Fruit fly (Drosophila melanogaster) whole organism, embryonic: ENCODE measurements around the gene eas.

Source experiments
- CG10431 ChIP-seq: fragments of 200-800 bp; sonication (Bioruptor generic); optimal IDR thresholded peaks from 3 replicates; lab custom pipeline; 2018; ENCODE audit warnings: missing biosample characterization, mild to moderate bottlenecking, missing genetic modification characterization
- CG10462 ChIP-seq: fragments of 200-800 bp; sonication (Bioruptor generic); optimal IDR thresholded peaks from 2 replicates; lab custom pipeline; 2016; ENCODE audit warnings: missing biosample characterization, missing genetic modification characterization
- CG10979 ChIP-seq: fragments of 200-800 bp; sonication (Bioruptor generic); optimal IDR thresholded peaks from 2 replicates; lab custom pipeline; 2018; ENCODE audit warnings: missing biosample characterization, mild to moderate bottlenecking, missing genetic modification characterization, moderate library complexity
- CG12071 ChIP-seq: fragments of 200-800 bp; sonication (Bioruptor generic); optimal IDR thresholded peaks from 3 replicates; lab custom pipeline; 2018; ENCODE audit warnings: missing biosample characterization, mild to moderate bottlenecking, missing genetic modification characterization
- CG12155 ChIP-seq: fragments of 200-800 bp; sonication (Bioruptor generic); optimal IDR thresholded peaks from 3 replicates; lab custom pipeline; 2016; ENCODE audit warnings: missing biosample characterization, missing genetic modification characterization
- CG14441 ChIP-seq: fragments of 200-800 bp; sonication (Bioruptor generic); IDR thresholded peaks from 2 replicates; pipeline ENCODE4 v1.3.6; 2022; ENCODE audit warnings: missing biosample characterization, missing genetic modification characterization
- CG14860 ChIP-seq: fragments of 200-800 bp; sonication (Bioruptor generic); IDR thresholded peaks from 3 replicates; pipeline ENCODE4 v1.3.6; 2022; ENCODE audit warnings: missing biosample characterization, missing genetic modification characterization; ENCODE audit not compliant: partially characterized antibody
- CG15514 ChIP-seq: fragments of 200-800 bp; sonication (Bioruptor generic); optimal IDR thresholded peaks from 3 replicates; lab custom pipeline; 2017; ENCODE audit warnings: missing biosample characterization, missing genetic modification characterization, mild to moderate bottlenecking, moderate library complexity, missing genetic modification reagents
- CG1603 ChIP-seq: fragments of 200-800 bp; sonication (Bioruptor generic); optimal IDR thresholded peaks from 2 replicates; lab custom pipeline; 2019; ENCODE audit warnings: missing biosample characterization, mild to moderate bottlenecking, missing genetic modification characterization, moderate library complexity
- CG2120 ChIP-seq: fragments of 200-800 bp; sonication (Bioruptor generic); optimal IDR thresholded peaks from 3 replicates; lab custom pipeline; 2016; ENCODE audit warnings: missing biosample characterization, missing genetic modification characterization
- CG34422 ChIP-seq: fragments of 200-800 bp; sonication (Bioruptor generic); IDR thresholded peaks from 3 replicates; pipeline ENCODE4 v1.3.6; 2022; ENCODE audit warnings: missing biosample characterization, missing genetic modification characterization
- CG3995 ChIP-seq: fragments of 200-800 bp; sonication (Bioruptor generic); optimal IDR thresholded peaks from 3 replicates; lab custom pipeline; 2016; ENCODE audit warnings: missing biosample characterization, missing genetic modification characterization
- CG4360 ChIP-seq: fragments of 200-800 bp; sonication (Bioruptor generic); IDR thresholded peaks from 2 replicates; pipeline ENCODE4 v1.3.6; 2022; ENCODE audit warnings: missing biosample characterization, missing genetic modification characterization
- CG4617 ChIP-seq: fragments of 200-800 bp; sonication (Bioruptor generic); optimal IDR thresholded peaks from 3 replicates; lab custom pipeline; 2016; ENCODE audit warnings: missing biosample characterization, missing genetic modification characterization, borderline replicate concordance
- CG7963 ChIP-seq: fragments of 200-800 bp; sonication (Bioruptor generic); IDR thresholded peaks from 3 replicates; pipeline ENCODE4 v1.3.6; 2022; ENCODE audit warnings: missing biosample characterization, missing genetic modification characterization; ENCODE audit not compliant: partially characterized antibody
- CG9437 ChIP-seq: fragments of 200-800 bp; sonication (Bioruptor generic); optimal IDR thresholded peaks from 2 replicates; lab custom pipeline; 2018; ENCODE audit warnings: missing biosample characterization, mild to moderate bottlenecking, missing genetic modification characterization
- CG9797 ChIP-seq: fragments of 200-800 bp; sonication (Bioruptor generic); optimal IDR thresholded peaks from 3 replicates; lab custom pipeline; 2018; ENCODE audit warnings: missing biosample characterization, mild to moderate bottlenecking, missing genetic modification characterization
- CoRest ChIP-seq: fragments of 200-800 bp; sonication (Bioruptor generic); optimal IDR thresholded peaks from 3 replicates; lab custom pipeline; 2018; ENCODE audit warnings: missing biosample characterization, mild to moderate bottlenecking, missing genetic modification characterization, moderate library complexity
- Dll ChIP-seq: fragments of 200-800 bp; sonication (Bioruptor generic); IDR thresholded peaks from 4 replicates; pipeline ENCODE4 v1.3.6; 2022; ENCODE audit warnings: missing biosample characterization, missing genetic modification characterization; ENCODE audit not compliant: partially characterized antibody
- Hmr ChIP-seq: fragments of 200-800 bp; sonication (Bioruptor generic); optimal IDR thresholded peaks from 3 replicates; lab custom pipeline; 2017; ENCODE audit warnings: mild to moderate bottlenecking, missing biosample characterization, missing genetic modification reagents, missing genetic modification characterization
- Lim3 ChIP-seq: fragments of 200-800 bp; sonication (Bioruptor generic); IDR thresholded peaks from 2 replicates; pipeline ENCODE4 v1.3.6; 2022; ENCODE audit warnings: missing biosample characterization, missing genetic modification characterization
- Lpt ChIP-seq: fragments of >200 bp; optimal IDR thresholded peaks from 2 replicates; lab custom pipeline; 2018; ENCODE audit warnings: missing biosample characterization, missing genetic modification characterization
- MESR4 ChIP-seq: fragments of 200-800 bp; sonication (Bioruptor generic); optimal IDR thresholded peaks from 2 replicates; lab custom pipeline; 2018; ENCODE audit warnings: missing biosample characterization, mild to moderate bottlenecking, missing genetic modification characterization, moderate library complexity
- NK7.1 ChIP-seq: fragments of 200-800 bp; sonication (Bioruptor generic); optimal IDR thresholded peaks from 3 replicates; lab custom pipeline; 2016; ENCODE audit warnings: missing biosample characterization, missing genetic modification characterization
- Nf-YC ChIP-seq: fragments of 200-800 bp; optimal IDR thresholded peaks from 3 replicates; lab custom pipeline; 2019; ENCODE audit warnings: missing biosample characterization, mild to moderate bottlenecking, missing genetic modification characterization, moderate library complexity
- Side ChIP-seq: fragments of 200-800 bp; sonication (Bioruptor generic); optimal IDR thresholded peaks from 2 replicates; lab custom pipeline; 2016; ENCODE audit warnings: missing biosample characterization, missing genetic modification characterization
- Sin3A ChIP-seq: fragments of >200 bp; optimal IDR thresholded peaks from 2 replicates; lab custom pipeline; 2018
- Trl ChIP-seq, 3 experiments: fragments of >200 bp in 2 of 3; fragments of 200-800 bp in 1 of 3; sonication (Bioruptor generic) in 1 of 3; optimal IDR thresholded peaks; 2 replicates in 1 of 3; 3 replicates in 2 of 3; lab custom pipeline; 2016 to 2017; ENCODE audit warnings: missing biosample characterization in 1 of 3, missing genetic modification characterization in 1 of 3
- Xbp1 ChIP-seq: fragments of 200-800 bp; sonication (Bioruptor generic); optimal IDR thresholded peaks from 3 replicates; lab custom pipeline; 2016; ENCODE audit warnings: missing biosample characterization, mild to moderate bottlenecking, missing genetic modification characterization
- Xrp1 ChIP-seq: fragments of 200-800 bp; sonication (Bioruptor generic); IDR thresholded peaks from 2 replicates; pipeline ENCODE4 v1.3.6; 2022; ENCODE audit warnings: missing biosample characterization, missing genetic modification characterization
- ase ChIP-seq: fragments of 200-800 bp; sonication (Bioruptor generic); IDR thresholded peaks from 3 replicates; pipeline ENCODE4 v1.3.6; 2022; ENCODE audit warnings: missing biosample characterization, missing genetic modification characterization
- ash1 ChIP-seq: fragments of 200-800 bp; sonication (Bioruptor generic); optimal IDR thresholded peaks from 2 replicates; lab custom pipeline; 2018; ENCODE audit warnings: missing biosample characterization, mild to moderate bottlenecking, missing genetic modification characterization
- bbx ChIP-seq: fragments of 200-800 bp; sonication (Bioruptor generic); IDR thresholded peaks from 2 replicates; pipeline ENCODE4 v1.3.6; 2022; ENCODE audit warnings: missing biosample characterization, missing genetic modification characterization; ENCODE audit not compliant: partially characterized antibody
- caup ChIP-seq: fragments of 200-800 bp; sonication (Bioruptor generic); optimal IDR thresholded peaks from 3 replicates; lab custom pipeline; 2017; ENCODE audit warnings: missing biosample characterization, mild to moderate bottlenecking, missing genetic modification characterization, moderate library complexity; ENCODE audit not compliant: severe bottlenecking
- ci ChIP-seq: fragments of 200-800 bp; sonication (Bioruptor generic); IDR thresholded peaks from 3 replicates; pipeline ENCODE4 v1.3.6; 2022; ENCODE audit warnings: missing biosample characterization, missing genetic modification characterization
- crp ChIP-seq, 2 experiments: fragments of 200-800 bp; sonication (Bioruptor generic); optimal IDR thresholded peaks; 2 replicates in 1 of 2; 3 replicates in 1 of 2; lab custom pipeline; 2017; ENCODE audit warnings: missing biosample characterization in 2 of 2, missing genetic modification characterization in 2 of 2, mild to moderate bottlenecking in 1 of 2, moderate library complexity in 1 of 2
- dpn ChIP-seq, 2 experiments: fragments of 200-800 bp; sonication (Bioruptor generic); optimal IDR thresholded peaks; 3 replicates each; lab custom pipeline; 2016; ENCODE audit warnings: missing biosample characterization in 2 of 2, missing genetic modification characterization in 2 of 2
- kay ChIP-seq: fragments of 200-800 bp; sonication (Bioruptor generic); optimal IDR thresholded peaks from 2 replicates; lab custom pipeline; 2016; ENCODE audit warnings: missing biosample characterization, missing genetic modification characterization
- knrl ChIP-seq: fragments of 200-800 bp; sonication (Bioruptor generic); IDR thresholded peaks from 3 replicates; pipeline ENCODE4 v1.3.6; 2022; ENCODE audit warnings: missing biosample characterization, missing genetic modification characterization; ENCODE audit not compliant: partially characterized antibody
- mirr ChIP-seq: fragments of 200-800 bp; sonication (Bioruptor generic); optimal IDR thresholded peaks from 3 replicates; lab custom pipeline; 2018; ENCODE audit warnings: missing biosample characterization, mild to moderate bottlenecking, missing genetic modification characterization
- onecut ChIP-seq: fragments of 200-800 bp; sonication (Bioruptor generic); IDR thresholded peaks from 2 replicates; pipeline ENCODE4 v1.3.6; 2022; ENCODE audit warnings: missing biosample characterization, missing genetic modification characterization
- pho ChIP-seq: fragments of 200-800 bp; sonication (Bioruptor generic); optimal IDR thresholded peaks from 2 replicates; lab custom pipeline; 2016; ENCODE audit warnings: missing biosample characterization, missing genetic modification characterization
- pum ChIP-seq: fragments of 200-800 bp; sonication (Bioruptor generic); optimal IDR thresholded peaks from 2 replicates; lab custom pipeline; 2016; ENCODE audit warnings: missing biosample characterization, missing genetic modification characterization
- sens ChIP-seq: fragments of 200-800 bp; sonication (Bioruptor generic); peaks from one replicate; lab custom pipeline; 2016; ENCODE audit warnings: missing biosample characterization, missing genetic modification characterization
- sens-2 ChIP-seq: fragments of 200-800 bp; sonication (Bioruptor generic); IDR thresholded peaks from 2 replicates; pipeline ENCODE4 v1.3.6; 2022; ENCODE audit warnings: missing biosample characterization, missing genetic modification characterization
- sna ChIP-seq: fragments of 200-800 bp; sonication (Bioruptor generic); IDR thresholded peaks from 2 replicates; pipeline ENCODE4 v1.3.6; 2022; ENCODE audit warnings: missing biosample characterization, missing genetic modification characterization; ENCODE audit not compliant: partially characterized antibody
- ssp ChIP-seq: fragments of 200-800 bp; sonication (Bioruptor generic); IDR thresholded peaks from 2 replicates; pipeline ENCODE4 v1.3.6; 2022; ENCODE audit warnings: missing biosample characterization, missing genetic modification characterization
- stwl ChIP-seq: fragments of 200-800 bp; sonication (Bioruptor generic); optimal IDR thresholded peaks from 3 replicates; lab custom pipeline; 2018; ENCODE audit warnings: missing biosample characterization, mild to moderate bottlenecking, missing genetic modification characterization, moderate library complexity
- tx ChIP-seq: fragments of 200-800 bp; sonication (Bioruptor generic); optimal IDR thresholded peaks from 2 replicates; lab custom pipeline; 2016; ENCODE audit warnings: missing biosample characterization, missing genetic modification characterization

Gene eas

dm6 chrX:16286083-16286666, 8.0 kb downstream of the eas start, which contains the start of gene UQCR-14 (continued):
- TF ChIP-seq caup (peak; percentile 17), CG15514 (GFP tag; lab: Kevin White, UChicago) (peak; percentile 86), sna (GFP tag; lab: Robert Waterston, UW) (peak; percentile 92), crp (GFP tag; optimal IDR thresholded peaks at IDR 0.05; lab: Kevin White, UChicago) (peak in 1 of 2 experiments; percentile 16), CG14441 (GFP tag; lab: Robert Waterston, UW) (no peak), Side (GFP tag; lab: Kevin White, UChicago) (no peak), Lim3 (no peak), CG12071 (no peak), knrl (GFP tag; lab: Robert Waterston, UW) (peak; percentile 96), CG7963 (peak; percentile 96), Lpt (GFP tag; lab: Kevin White, UChicago) (no peak), Xrp1 (GFP tag; lab: Robert Waterston, UW) (no peak), mirr (GFP tag; lab: Kevin White, UChicago) (peak; percentile 36), Xbp1 (GFP tag; lab: Kevin White, UChicago) (peak; percentile 45), Dll (peak; percentile 94), MESR4 (GFP tag; lab: Kevin White, UChicago) (peak; percentile 93), sens-2 (GFP tag; lab: Robert Waterston, UW) (no peak), CG2120 (GFP tag; lab: Kevin White, UChicago) (peak; percentile 56), pum (GFP tag; lab: Kevin White, UChicago) (no peak), CG4360 (GFP tag; lab: Robert Waterston, UW) (no peak), CG34422 (GFP tag; lab: Robert Waterston, UW) (0 out of 3 replicates have a peak, but pooled peaks have one; percentile 44), CG1603 (tag; lab: Kevin White, UChicago) (peak; percentile 73), Sin3A (lab: Kevin White, UChicago) (peak; percentile 28), CG10462 (GFP tag; lab: Kevin White, UChicago) (no peak), Nf-YC (tag; lab: Kevin White, UChicago) (peak; percentile 44), CG3995 (peak; percentile 34), CG10979 (tag; lab: Kevin White, UChicago) (peak; percentile 32), ase (GFP tag; lab: Robert Waterston, UW) (0 out of 3 replicates have a peak, but pooled peaks have one; percentile 27), tx (GFP tag; lab: Kevin White, UChicago) (no peak), Hmr (GFP tag; lab: Kevin White, UChicago) (peak; percentile 64), bbx (GFP tag; lab: Robert Waterston, UW) (peak; percentile 99), CG10431 (GFP tag; lab: Kevin White, UChicago) (no peak), CG9437 (GFP tag; lab: Kevin White, UChicago) (peak; percentile 32), ssp (GFP tag; lab: Robert Waterston, UW) (peak; percentile 44), CG14860 (peak; percentile 96), CG4617 (GFP tag; lab: Kevin White, UChicago) (peak; percentile 57), CoRest (tag; lab: Kevin White, UChicago) (peak; percentile 28), stwl (peak; percentile 90), CG9797 (GFP tag; lab: Kevin White, UChicago) (peak; percentile 71), CG12155 (GFP tag; lab: Kevin White, UChicago) (peak; percentile 6), dpn (GFP tag; optimal IDR thresholded peaks at IDR 0.05; lab: Kevin White, UChicago) (peak; percentile 18 to 47), NK7.1 (GFP tag; lab: Kevin White, UChicago) (no peak), ash1 (GFP tag; lab: Kevin White, UChicago) (no peak), onecut (GFP tag; lab: Robert Waterston, UW) (peak; percentile 19; the same call in 1 of the 2 replicates), kay (GFP tag; lab: Kevin White, UChicago) (no peak), Trl (optimal IDR thresholded peaks at IDR 0.05; lab: Kevin White, UChicago) (no peak), Trl (GFP tag; optimal IDR thresholded peaks at IDR 0.05; lab: Kevin White, UChicago) (no peak), ci (GFP tag; lab: Robert Waterston, UW) (no peak; the same call in 2 of the 3 replicates), sens (GFP tag; lab: Kevin White, UChicago) (peak; percentile 90), pho (GFP tag; lab: Kevin White, UChicago) (peak; percentile 8)
